Worm (Caenorhabditis elegans): ENCODE measurements around the gene chat-1.

ce11 chrIV:4445711-4446290, 1.3 kb upstream of the chat-1 start, which contains the start of the genes wapl-1 and htz-1:
- peak; percentile 85 for TF ChIP-seq K12H6.12 (tag; optimal IDR thresholded peaks at IDR 0.05)
- no peak for TF ChIP-seq nfya-1 (tag; optimal IDR thresholded peaks at IDR 0.05; ENCODE audit: borderline replicate concordance, insufficient read depth)
- TF ChIP-seq repo-1 (tag; optimal IDR thresholded peaks at IDR 0.05), result peak; percentile 80
- TF ChIP-seq gei-17 (GFP tag; optimal IDR thresholded peaks at IDR 0.05), result peak; percentile 27
- TF ChIP-seq cebp-1 (GFP tag; IDR thresholded peaks at IDR 0.05), result peak; percentile 50; the same call in 1 of the 2 replicates
- TF ChIP-seq cebp-1 (tag; optimal IDR thresholded peaks at IDR 0.05), result peak; percentile 87
- no peak for TF ChIP-seq hlh-12 (tag; optimal IDR thresholded peaks at IDR 0.05)
- peak; percentile 21 for TF ChIP-seq unc-62 (GFP tag; optimal IDR thresholded peaks at IDR 0.05)
- no peak for TF ChIP-seq aptf-3 (GFP tag; IDR thresholded peaks at IDR 0.05)
- TF ChIP-seq lir-1 (GFP tag; conservative IDR thresholded peaks at IDR 0.05), result peak; percentile 90

Data from whole organism, young adult.